Worm (Caenorhabditis elegans) whole organism, L4/young adult: ENCODE measurements around the gene tgn-38.

Experiments used
- W03F9.2 ChIP-seq: fragments of 150-350 bp; optimal IDR thresholded peaks from 2 replicates; lab custom pipeline; 2014; ENCODE audit warnings: missing biosample characterization, missing genetic modification characterization
- dao-5 ChIP-seq: sonication (generic microtip); optimal IDR thresholded peaks from 2 replicates; lab custom pipeline; 2016; ENCODE audit warnings: missing genotype, missing genetic modification characterization, moderate library complexity, missing compliant biosample characterization
- him-1 ChIP-seq: sonication (generic microtip); optimal IDR thresholded peaks from 2 replicates; lab custom pipeline; 2016; ENCODE audit warnings: missing genotype, missing genetic modification reagents, missing genetic modification characterization, missing compliant biosample characterization

- TF ChIP-seq W03F9.2 (no peak), dao-5 (tag; lab: Kevin White, UChicago) (no peak), him-1 (tag; lab: Kevin White, UChicago) (no peak)
Observed at ce11 chrIV:12013120-12013519, 15.9 kb downstream of the tgn-38 start, which contains the start of gene spe-17.
